Fruit fly (Drosophila melanogaster) whole organism, embryonic: ENCODE data around the gene Crtc.
A peak's percentile ranks its signal among the peaks of the same experiment; 100 is the strongest.

Experiments
- Bgb ChIP-seq: fragments of 200-800 bp; sonication (Bioruptor generic); IDR thresholded peaks from 2 replicates; pipeline ENCODE4 v1.3.6; 2022; ENCODE audit warnings: missing biosample characterization, missing genetic modification characterization; ENCODE audit not compliant: partially characterized antibody
- CG11723 ChIP-seq: fragments of 200-800 bp; sonication (Bioruptor generic); optimal IDR thresholded peaks from 2 replicates; lab custom pipeline; 2017; ENCODE audit warnings: missing biosample characterization, mild to moderate bottlenecking, missing genetic modification characterization
- CG12299 ChIP-seq: fragments of 200-800 bp; sonication (Bioruptor generic); optimal IDR thresholded peaks from 2 replicates; lab custom pipeline; 2018; ENCODE audit warnings: missing biosample characterization, mild to moderate bottlenecking, missing genetic modification characterization
- CG12769 ChIP-seq: fragments of 200-800 bp; sonication (Bioruptor generic); optimal IDR thresholded peaks from 2 replicates; lab custom pipeline; 2019; ENCODE audit warnings: missing biosample characterization, mild to moderate bottlenecking, missing genetic modification characterization, moderate library complexity
- CG15601 ChIP-seq: fragments of 200-800 bp; sonication (Bioruptor generic); optimal IDR thresholded peaks from 3 replicates; lab custom pipeline; 2019; ENCODE audit warnings: missing biosample characterization, mild to moderate bottlenecking, missing genetic modification characterization, moderate library complexity
- CG2199 ChIP-seq: fragments of 200-800 bp; sonication (Bioruptor generic); IDR thresholded peaks from 3 replicates; pipeline ENCODE4 v1.3.6; 2022; ENCODE audit warnings: missing biosample characterization, missing genetic modification characterization
- CG30020 ChIP-seq: fragments of 200-800 bp; optimal IDR thresholded peaks from 2 replicates; lab custom pipeline; 2019; ENCODE audit warnings: missing biosample characterization, mild to moderate bottlenecking, missing genetic modification characterization, moderate library complexity
- CG42726 ChIP-seq: fragments of 200-800 bp; sonication (Bioruptor generic); IDR thresholded peaks from 2 replicates; pipeline ENCODE4 v1.3.6; 2022; ENCODE audit warnings: missing biosample characterization, missing genetic modification characterization; ENCODE audit not compliant: partially characterized antibody
- CG4730 ChIP-seq: fragments of 200-800 bp; sonication (Bioruptor generic); IDR thresholded peaks from 2 replicates; pipeline ENCODE4 v1.3.6; 2022; ENCODE audit warnings: missing biosample characterization, missing genetic modification characterization
- CG7928 ChIP-seq: fragments of 200-800 bp; sonication (Bioruptor generic); optimal IDR thresholded peaks from 2 replicates; lab custom pipeline; 2017; ENCODE audit warnings: missing biosample characterization, mild to moderate bottlenecking, missing genetic modification characterization
- CG8290 ChIP-seq, 3 experiments: fragments of 200-800 bp; sonication (Bioruptor generic); optimal IDR thresholded peaks; 2 replicates each; lab custom pipeline; 2016 to 2019; ENCODE audit warnings: missing biosample characterization in 3 of 3, missing genetic modification characterization in 3 of 3, mild to moderate bottlenecking in 2 of 3, moderate library complexity in 1 of 3
- CG9215 ChIP-seq: fragments of 200-800 bp; sonication (Bioruptor generic); IDR thresholded peaks from 2 replicates; pipeline ENCODE4 v1.3.6; 2022; ENCODE audit warnings: missing biosample characterization, missing genetic modification characterization
- CG9437 ChIP-seq: fragments of 200-800 bp; sonication (Bioruptor generic); optimal IDR thresholded peaks from 2 replicates; lab custom pipeline; 2018; ENCODE audit warnings: missing biosample characterization, mild to moderate bottlenecking, missing genetic modification characterization
- CG9817 ChIP-seq: fragments of 200-800 bp; sonication (Bioruptor generic); optimal IDR thresholded peaks from 2 replicates; lab custom pipeline; 2018; ENCODE audit warnings: missing biosample characterization, mild to moderate bottlenecking, missing genetic modification characterization, moderate library complexity
- Dll ChIP-seq: fragments of 200-800 bp; sonication (Bioruptor generic); IDR thresholded peaks from 4 replicates; pipeline ENCODE4 v1.3.6; 2022; ENCODE audit warnings: missing biosample characterization, missing genetic modification characterization; ENCODE audit not compliant: partially characterized antibody
- Fer1 ChIP-seq: fragments of 200-800 bp; sonication (Bioruptor generic); optimal IDR thresholded peaks from 2 replicates; lab custom pipeline; 2017; ENCODE audit warnings: missing biosample characterization, mild to moderate bottlenecking, missing genetic modification characterization
- Gug ChIP-seq: fragments of 200-800 bp; sonication (Bioruptor generic); IDR thresholded peaks from 4 replicates; pipeline ENCODE4 v1.3.6; 2022; ENCODE audit warnings: missing biosample characterization, missing genetic modification characterization
- Hand ChIP-seq: fragments of 200-800 bp; sonication (Bioruptor generic); optimal IDR thresholded peaks from 2 replicates; lab custom pipeline; 2017; ENCODE audit warnings: mild to moderate bottlenecking, missing biosample characterization, missing genetic modification reagents, missing genetic modification characterization
- Hey ChIP-seq: fragments of 200-800 bp; sonication (Bioruptor generic); optimal IDR thresholded peaks from 3 replicates; lab custom pipeline; 2018; ENCODE audit warnings: missing biosample characterization, mild to moderate bottlenecking, missing genetic modification characterization
- HmgZ ChIP-seq: fragments of 200-800 bp; sonication (Bioruptor generic); optimal IDR thresholded peaks from 2 replicates; lab custom pipeline; 2018; ENCODE audit warnings: missing biosample characterization, mild to moderate bottlenecking, missing genetic modification characterization
- Hr78 ChIP-seq, 2 experiments: fragments of 200-800 bp in 1 of 2; fragments of >200 bp in 1 of 2; sonication (Bioruptor generic) in 1 of 2; optimal IDR thresholded peaks; 2 replicates each; lab custom pipeline; 2017 to 2019; ENCODE audit warnings: missing biosample characterization in 2 of 2, missing genetic modification characterization in 2 of 2, mild to moderate bottlenecking in 1 of 2, moderate library complexity in 1 of 2
- MTF-1 ChIP-seq: fragments of 200-800 bp; sonication (Bioruptor generic); optimal IDR thresholded peaks from 2 replicates; lab custom pipeline; 2018; ENCODE audit warnings: missing biosample characterization, mild to moderate bottlenecking, missing genetic modification characterization, borderline replicate concordance
- Meics ChIP-seq: fragments of 200-800 bp; sonication (Bioruptor generic); optimal IDR thresholded peaks from 2 replicates; lab custom pipeline; 2017; ENCODE audit warnings: missing biosample characterization, mild to moderate bottlenecking, missing genetic modification characterization
- PHDP ChIP-seq: fragments of 200-800 bp; sonication (Bioruptor generic); optimal IDR thresholded peaks from 3 replicates; lab custom pipeline; 2018; ENCODE audit warnings: missing biosample characterization, mild to moderate bottlenecking, missing genetic modification characterization, moderate library complexity
- Ssrp ChIP-seq: fragments of 200-800 bp; sonication (Bioruptor generic); optimal IDR thresholded peaks from 2 replicates; lab custom pipeline; 2018; ENCODE audit warnings: missing biosample characterization, mild to moderate bottlenecking, missing genetic modification characterization, moderate library complexity
- Tbp ChIP-seq: fragments of >200 bp; optimal IDR thresholded peaks from 2 replicates; lab custom pipeline; 2018; ENCODE audit warnings: missing biosample characterization, missing genetic modification characterization
- Xrp1 ChIP-seq: fragments of 200-800 bp; sonication (Bioruptor generic); IDR thresholded peaks from 2 replicates; pipeline ENCODE4 v1.3.6; 2022; ENCODE audit warnings: missing biosample characterization, missing genetic modification characterization
- ato ChIP-seq: fragments of 200-800 bp; sonication (Bioruptor generic); IDR thresholded peaks from 2 replicates; pipeline ENCODE4 v1.3.6; 2022; ENCODE audit warnings: missing biosample characterization, missing genetic modification characterization; ENCODE audit not compliant: partially characterized antibody
- bsh ChIP-seq, 2 experiments: fragments of 200-800 bp; sonication (Bioruptor generic); optimal IDR thresholded peaks; 2 replicates each; lab custom pipeline; 2017 to 2018; ENCODE audit warnings: mild to moderate bottlenecking in 2 of 2, missing biosample characterization in 2 of 2, missing genetic modification characterization in 2 of 2, moderate library complexity in 1 of 2
- croc ChIP-seq: fragments of 200-800 bp; sonication (Bioruptor generic); conservative IDR thresholded peaks from 3 replicates; pipeline ENCODE4 v1.3.6; 2022; ENCODE audit warnings: missing biosample characterization, missing genetic modification characterization
- cwo ChIP-seq: fragments of 200-800 bp; sonication (Bioruptor generic); optimal IDR thresholded peaks from 3 replicates; lab custom pipeline; 2017; ENCODE audit warnings: missing biosample characterization, missing genetic modification characterization, mild to moderate bottlenecking, moderate library complexity, missing genetic modification reagents
- emc ChIP-seq: fragments of 200-800 bp; sonication (Bioruptor generic); optimal IDR thresholded peaks from 2 replicates; lab custom pipeline; 2016; ENCODE audit warnings: missing biosample characterization, missing genetic modification characterization
- fru ChIP-seq: fragments of >200 bp; optimal IDR thresholded peaks from 2 replicates; lab custom pipeline; 2017
- gce ChIP-seq: fragments of 200-800 bp; sonication (Bioruptor generic); IDR thresholded peaks from 3 replicates; pipeline ENCODE4 v1.3.6; 2022; ENCODE audit warnings: missing biosample characterization, missing genetic modification characterization
- grau ChIP-seq: fragments of 200-800 bp; optimal IDR thresholded peaks from 3 replicates; lab custom pipeline; 2019; ENCODE audit warnings: missing biosample characterization, mild to moderate bottlenecking, missing genetic modification characterization, moderate library complexity
- ham ChIP-seq: fragments of 200-800 bp; sonication (Bioruptor generic); IDR thresholded peaks from 2 replicates; pipeline ENCODE4 v1.3.6; 2022; ENCODE audit warnings: missing biosample characterization, missing genetic modification characterization
- her ChIP-seq: fragments of 200-800 bp; sonication (Bioruptor generic); optimal IDR thresholded peaks from 2 replicates; lab custom pipeline; 2016; ENCODE audit warnings: missing biosample characterization, missing genetic modification characterization
- hkb ChIP-seq, 2 experiments: fragments of 200-800 bp in 1 of 2; fragments of >200 bp in 1 of 2; sonication (Bioruptor generic) in 1 of 2; IDR thresholded peaks in 1 of 2; optimal IDR thresholded peaks in 1 of 2; 2 replicates each; pipeline versions ENCODE4 v1.3.6 to Lab custom; 2017 to 2022; ENCODE audit warnings: missing biosample characterization in 1 of 2, missing genetic modification characterization in 1 of 2
- hth ChIP-seq: fragments of >200 bp; optimal IDR thresholded peaks from 2 replicates; lab custom pipeline; 2017; ENCODE audit warnings: inconsistent platforms
- insv ChIP-seq, 2 experiments: fragments of 200-800 bp; sonication (Bioruptor generic); optimal IDR thresholded peaks; 3 replicates each; lab custom pipeline; 2016 to 2018; ENCODE audit warnings: missing biosample characterization in 2 of 2, missing genetic modification characterization in 2 of 2
- lov ChIP-seq, 2 experiments: fragments of 200-800 bp in 1 of 2; fragments of >200 bp in 1 of 2; sonication (Bioruptor generic) in 1 of 2; IDR thresholded peaks in 1 of 2; optimal IDR thresholded peaks in 1 of 2; 2 replicates in 1 of 2; 3 replicates in 1 of 2; pipeline versions ENCODE4 v1.3.6 to Lab custom; 2017 to 2022; ENCODE audit warnings: missing biosample characterization in 1 of 2, missing genetic modification characterization in 1 of 2
- oc ChIP-seq: fragments of 200-800 bp; sonication (Bioruptor generic); optimal IDR thresholded peaks from 2 replicates; lab custom pipeline; 2018; ENCODE audit warnings: missing biosample characterization, mild to moderate bottlenecking, missing genetic modification characterization, moderate library complexity
- odd ChIP-seq: fragments of 200-800 bp; sonication (Bioruptor generic); optimal IDR thresholded peaks from 2 replicates; lab custom pipeline; 2017; ENCODE audit warnings: missing biosample characterization, mild to moderate bottlenecking, missing genetic modification characterization
- salm ChIP-seq: fragments of 200-800 bp; sonication (Bioruptor generic); optimal IDR thresholded peaks from 2 replicates; lab custom pipeline; 2018; ENCODE audit warnings: missing biosample characterization, mild to moderate bottlenecking, missing genetic modification characterization
- schlank ChIP-seq: fragments of 200-800 bp; sonication (Bioruptor generic); optimal IDR thresholded peaks from 2 replicates; lab custom pipeline; 2018; ENCODE audit warnings: missing biosample characterization, mild to moderate bottlenecking, missing genetic modification characterization
- seq ChIP-seq: fragments of 200-800 bp; sonication (Bioruptor generic); IDR thresholded peaks from 2 replicates; pipeline ENCODE4 v1.3.6; 2022; ENCODE audit warnings: missing biosample characterization, missing genetic modification characterization
- tx ChIP-seq: fragments of 200-800 bp; sonication (Bioruptor generic); optimal IDR thresholded peaks from 2 replicates; lab custom pipeline; 2016; ENCODE audit warnings: missing biosample characterization, missing genetic modification characterization
- vfl ChIP-seq: fragments of 200-800 bp; sonication (Bioruptor generic); optimal IDR thresholded peaks from 2 replicates; lab custom pipeline; 2016; ENCODE audit warnings: missing biosample characterization, missing genetic modification characterization
- wek ChIP-seq: fragments of 200-800 bp; sonication (Bioruptor generic); optimal IDR thresholded peaks from 3 replicates; lab custom pipeline; 2018; ENCODE audit warnings: missing biosample characterization, mild to moderate bottlenecking, missing genetic modification characterization, moderate library complexity

The Crtc gene

DNA sequence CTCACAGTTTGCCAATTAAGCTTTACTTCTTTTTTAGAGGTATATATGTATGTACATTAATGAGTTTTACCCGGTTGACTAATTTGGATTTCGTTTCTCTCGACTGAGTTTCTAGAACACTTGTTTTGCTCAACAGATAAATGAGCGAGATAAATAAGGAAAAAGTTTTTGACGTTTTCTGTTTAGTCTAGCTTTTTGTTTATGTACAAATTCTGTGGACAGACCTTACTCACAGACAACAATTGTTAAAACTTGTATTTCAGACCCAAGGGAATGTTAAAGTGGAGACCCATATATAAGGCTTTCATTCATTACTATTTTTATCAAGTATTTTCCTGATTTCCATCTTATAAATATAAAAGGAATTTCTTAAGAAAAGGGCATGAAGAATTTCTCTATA lies 44.0 kb downstream of the Crtc start (continued):
- no peak for TF ChIP-seq vfl (GFP tag; lab: Kevin White, UChicago)
- no peak for TF ChIP-seq Bgb (GFP tag; lab: Robert Waterston, UW)
- no peak for TF ChIP-seq Hr78 (GFP tag; optimal IDR thresholded peaks at IDR 0.05; lab: Kevin White, UChicago)
- peak; percentile 6 for TF ChIP-seq Meics (GFP tag; lab: Kevin White, UChicago)
- peak in 1 of 2 experiments; percentile 12 for TF ChIP-seq insv (GFP tag; optimal IDR thresholded peaks at IDR 0.05; lab: Kevin White, UChicago)
- peak; percentile 52 for TF ChIP-seq schlank (tag; lab: Kevin White, UChicago)
- TF ChIP-seq CG2199 (GFP tag; lab: Robert Waterston, UW): no peak
- TF ChIP-seq Xrp1: 0 out of 2 replicates have a peak, but pooled peaks have one; percentile 17
- no peak for TF ChIP-seq oc (tag; lab: Kevin White, UChicago)
- no peak for TF ChIP-seq CG7928
- 0 out of 2 replicates have a peak, but pooled peaks have one; percentile 8 for TF ChIP-seq seq
- TF ChIP-seq hth (lab: Kevin White, UChicago): no peak
- TF ChIP-seq CG9817 (tag; lab: Kevin White, UChicago): no peak
- peak; percentile 62 for TF ChIP-seq CG12299 (tag; lab: Kevin White, UChicago)
- peak; percentile 54 for TF ChIP-seq Hand (GFP tag; lab: Kevin White, UChicago)
- no peak for TF ChIP-seq emc (GFP tag; lab: Kevin White, UChicago)
- no peak for TF ChIP-seq HmgZ (tag; lab: Kevin White, UChicago)
- TF ChIP-seq ato (GFP tag; lab: Robert Waterston, UW): no peak
- TF ChIP-seq CG42726 (GFP tag; lab: Robert Waterston, UW): no peak
- TF ChIP-seq Gug (GFP tag; lab: Robert Waterston, UW): no peak
- no peak for TF ChIP-seq CG8290 (GFP tag; optimal IDR thresholded peaks at IDR 0.05; lab: Kevin White, UChicago)
- TF ChIP-seq CG8290 (tag; optimal IDR thresholded peaks at IDR 0.05; lab: Kevin White, UChicago): peak in 1 of 2 experiments; percentile 46
- TF ChIP-seq PHDP (tag; lab: Kevin White, UChicago): peak; percentile 61
- no peak for TF ChIP-seq CG9437
- TF ChIP-seq her (GFP tag; lab: Kevin White, UChicago): no peak
- TF ChIP-seq Ssrp (tag; lab: Kevin White, UChicago): no peak
- peak; percentile 28 for TF ChIP-seq Hey (tag; lab: Kevin White, UChicago)
- peak; percentile 47 for TF ChIP-seq odd (GFP tag; lab: Kevin White, UChicago)
- no peak for TF ChIP-seq tx (GFP tag; lab: Kevin White, UChicago)
- TF ChIP-seq CG15601 (tag; lab: Kevin White, UChicago): peak; percentile 47
- TF ChIP-seq Tbp: no peak
- TF ChIP-seq fru (lab: Kevin White, UChicago): no peak
- TF ChIP-seq gce: no peak
- no peak for TF ChIP-seq CG11723 (GFP tag; lab: Kevin White, UChicago)
- TF ChIP-seq CG12769: peak; percentile 6
- no peak for TF ChIP-seq CG4730 (GFP tag; lab: Robert Waterston, UW)
- TF ChIP-seq CG30020 (tag; lab: Kevin White, UChicago): no peak
- TF ChIP-seq lov (optimal IDR thresholded peaks at IDR 0.05; lab: Kevin White, UChicago): no peak
- no peak for TF ChIP-seq lov (GFP tag; IDR thresholded peaks at IDR 0.05; lab: Robert Waterston, UW)
- TF ChIP-seq MTF-1 (GFP tag; lab: Kevin White, UChicago): no peak
- no peak for TF ChIP-seq ham (GFP tag; lab: Robert Waterston, UW)
- TF ChIP-seq hkb (optimal IDR thresholded peaks at IDR 0.05; lab: Kevin White, UChicago): no peak
- TF ChIP-seq hkb (GFP tag; IDR thresholded peaks at IDR 0.05; lab: Robert Waterston, UW): no peak
- peak; percentile 19 for TF ChIP-seq grau
- peak; percentile 31 for TF ChIP-seq wek (GFP tag; lab: Kevin White, UChicago)
- no peak for TF ChIP-seq CG9215 (GFP tag; lab: Robert Waterston, UW)
- no peak for TF ChIP-seq croc (GFP tag; lab: Robert Waterston, UW)
- TF ChIP-seq Fer1 (GFP tag; lab: Kevin White, UChicago): peak; percentile 47
- no peak for TF ChIP-seq Dll (GFP tag; lab: Robert Waterston, UW)
- TF ChIP-seq salm (tag; lab: Kevin White, UChicago): peak; percentile 8
- no peak for TF ChIP-seq cwo (GFP tag; lab: Kevin White, UChicago)
- TF ChIP-seq bsh (GFP tag; optimal IDR thresholded peaks at IDR 0.05; lab: Kevin White, UChicago): no peak
